Fruit fly (Drosophila melanogaster) whole organism, embryonic: ENCODE measurements around the gene lectin-24A.

ENCODE experiments used
- Atf-2 ChIP-seq: fragments of 200-800 bp; sonication (Bioruptor generic); optimal IDR thresholded peaks from 2 replicates; lab custom pipeline; 2016; ENCODE audit warnings: missing biosample characterization, missing genetic modification characterization
- CG11696 ChIP-seq: fragments of 200-800 bp; sonication (Bioruptor generic); IDR thresholded peaks from 2 replicates; pipeline ENCODE4 v1.3.6; 2022; ENCODE audit warnings: missing biosample characterization, missing genetic modification characterization
- CG12071 ChIP-seq: fragments of 200-800 bp; sonication (Bioruptor generic); optimal IDR thresholded peaks from 3 replicates; lab custom pipeline; 2018; ENCODE audit warnings: missing biosample characterization, mild to moderate bottlenecking, missing genetic modification characterization
- CG12236 ChIP-seq: fragments of 200-800 bp; sonication (Bioruptor generic); optimal IDR thresholded peaks from 2 replicates; lab custom pipeline; 2016; ENCODE audit warnings: missing biosample characterization, missing genetic modification characterization
- CG12769 ChIP-seq: fragments of 200-800 bp; sonication (Bioruptor generic); optimal IDR thresholded peaks from 2 replicates; lab custom pipeline; 2019; ENCODE audit warnings: missing biosample characterization, mild to moderate bottlenecking, missing genetic modification characterization, moderate library complexity
- CG14014 ChIP-seq: fragments of 200-800 bp; sonication (Bioruptor generic); IDR thresholded peaks from 2 replicates; pipeline ENCODE4 v1.3.6; 2022; ENCODE audit warnings: missing biosample characterization, missing genetic modification characterization
- CG15269 ChIP-seq: fragments of 200-800 bp; sonication (Bioruptor generic); optimal IDR thresholded peaks from 2 replicates; lab custom pipeline; 2018; ENCODE audit warnings: missing biosample characterization, mild to moderate bottlenecking, missing genetic modification characterization, moderate library complexity
- CG15696 ChIP-seq: fragments of 200-800 bp; sonication (Bioruptor generic); optimal IDR thresholded peaks from 2 replicates; lab custom pipeline; 2019; ENCODE audit warnings: missing biosample characterization, mild to moderate bottlenecking, missing genetic modification characterization, moderate library complexity
- CG17361 ChIP-seq: fragments of 200-800 bp; sonication (Bioruptor generic); IDR thresholded peaks from 3 replicates; pipeline ENCODE4 v1.3.6; 2022; ENCODE audit warnings: missing biosample characterization, missing genetic modification characterization
- CG18476 ChIP-seq: fragments of 200-800 bp; sonication (Bioruptor generic); optimal IDR thresholded peaks from 2 replicates; lab custom pipeline; 2016; ENCODE audit warnings: missing biosample characterization, mild to moderate bottlenecking, missing genetic modification characterization
- CG18764 ChIP-seq: fragments of 200-800 bp; sonication (Bioruptor generic); optimal IDR thresholded peaks from 3 replicates; lab custom pipeline; 2016; ENCODE audit warnings: missing biosample characterization, missing genetic modification characterization
- CG2199 ChIP-seq: fragments of 200-800 bp; sonication (Bioruptor generic); IDR thresholded peaks from 3 replicates; pipeline ENCODE4 v1.3.6; 2022; ENCODE audit warnings: missing biosample characterization, missing genetic modification characterization
- CG2712 ChIP-seq: fragments of 200-800 bp; optimal IDR thresholded peaks from 3 replicates; lab custom pipeline; 2019; ENCODE audit warnings: missing biosample characterization, mild to moderate bottlenecking, missing genetic modification characterization, moderate library complexity
- CG3163 ChIP-seq: fragments of 200-800 bp; sonication (Bioruptor generic); optimal IDR thresholded peaks from 3 replicates; lab custom pipeline; 2016; ENCODE audit warnings: missing biosample characterization, missing genetic modification characterization
- CG34422 ChIP-seq: fragments of 200-800 bp; sonication (Bioruptor generic); IDR thresholded peaks from 3 replicates; pipeline ENCODE4 v1.3.6; 2022; ENCODE audit warnings: missing biosample characterization, missing genetic modification characterization
- CG42726 ChIP-seq: fragments of 200-800 bp; sonication (Bioruptor generic); IDR thresholded peaks from 2 replicates; pipeline ENCODE4 v1.3.6; 2022; ENCODE audit warnings: missing biosample characterization, missing genetic modification characterization; ENCODE audit not compliant: partially characterized antibody
- CG4282 ChIP-seq: fragments of 200-800 bp; sonication (Bioruptor generic); optimal IDR thresholded peaks from 2 replicates; lab custom pipeline; 2016; ENCODE audit warnings: missing biosample characterization, missing genetic modification characterization
- CG43689 ChIP-seq: fragments of 200-800 bp; sonication (Bioruptor generic); IDR thresholded peaks from 2 replicates; pipeline ENCODE4 v1.3.6; 2022; ENCODE audit warnings: missing biosample characterization, missing genetic modification characterization
- CG7556 ChIP-seq: fragments of 200-800 bp; sonication (Bioruptor generic); optimal IDR thresholded peaks from 2 replicates; lab custom pipeline; 2017; ENCODE audit warnings: missing biosample characterization, mild to moderate bottlenecking, missing genetic modification characterization
- CG7786 ChIP-seq: fragments of 200-800 bp; sonication (Bioruptor generic); optimal IDR thresholded peaks from 2 replicates; lab custom pipeline; 2016; ENCODE audit warnings: missing biosample characterization, missing genetic modification characterization
- CG7839 ChIP-seq: fragments of 200-800 bp; sonication (Bioruptor generic); optimal IDR thresholded peaks from 3 replicates; lab custom pipeline; 2018; ENCODE audit warnings: missing biosample characterization, mild to moderate bottlenecking, missing genetic modification characterization, moderate library complexity
- CG7987 ChIP-seq: fragments of 200-800 bp; sonication (Bioruptor generic); optimal IDR thresholded peaks from 2 replicates; lab custom pipeline; 2018; ENCODE audit warnings: missing biosample characterization, mild to moderate bottlenecking, missing genetic modification characterization, moderate library complexity
- CG9437 ChIP-seq: fragments of 200-800 bp; sonication (Bioruptor generic); optimal IDR thresholded peaks from 2 replicates; lab custom pipeline; 2018; ENCODE audit warnings: missing biosample characterization, mild to moderate bottlenecking, missing genetic modification characterization
- Camta ChIP-seq: fragments of 200-800 bp; sonication (Bioruptor generic); optimal IDR thresholded peaks from 2 replicates; lab custom pipeline; 2016; ENCODE audit warnings: missing biosample characterization, missing genetic modification characterization
- CoRest ChIP-seq: fragments of 200-800 bp; sonication (Bioruptor generic); optimal IDR thresholded peaks from 3 replicates; lab custom pipeline; 2018; ENCODE audit warnings: missing biosample characterization, mild to moderate bottlenecking, missing genetic modification characterization, moderate library complexity
- HLHmδ ChIP-seq: fragments of 200-800 bp; sonication (Bioruptor generic); optimal IDR thresholded peaks from 2 replicates; lab custom pipeline; 2018; ENCODE audit warnings: missing biosample characterization, mild to moderate bottlenecking, missing genetic modification characterization, moderate library complexity
- Lim3 ChIP-seq: fragments of 200-800 bp; sonication (Bioruptor generic); IDR thresholded peaks from 2 replicates; pipeline ENCODE4 v1.3.6; 2022; ENCODE audit warnings: missing biosample characterization, missing genetic modification characterization
- NfI ChIP-seq: fragments of 200-800 bp; sonication (Bioruptor generic); optimal IDR thresholded peaks from 3 replicates; lab custom pipeline; 2018; ENCODE audit warnings: missing biosample characterization, mild to moderate bottlenecking, missing genetic modification characterization, moderate library complexity
- Oli ChIP-seq: fragments of 200-800 bp; sonication (Bioruptor generic); optimal IDR thresholded peaks from 2 replicates; lab custom pipeline; 2018; ENCODE audit warnings: missing biosample characterization, mild to moderate bottlenecking, missing genetic modification characterization, moderate library complexity
- Ssrp ChIP-seq: fragments of 200-800 bp; sonication (Bioruptor generic); optimal IDR thresholded peaks from 2 replicates; lab custom pipeline; 2018; ENCODE audit warnings: missing biosample characterization, mild to moderate bottlenecking, missing genetic modification characterization, moderate library complexity
- Trl ChIP-seq, 3 experiments: fragments of >200 bp in 2 of 3; fragments of 200-800 bp in 1 of 3; sonication (Bioruptor generic) in 1 of 3; optimal IDR thresholded peaks; 2 replicates in 1 of 3; 3 replicates in 2 of 3; lab custom pipeline; 2016 to 2017; ENCODE audit warnings: missing biosample characterization in 1 of 3, missing genetic modification characterization in 1 of 3
- abd-A ChIP-seq: fragments of 200-800 bp; sonication (Bioruptor generic); optimal IDR thresholded peaks from 3 replicates; lab custom pipeline; 2019; ENCODE audit warnings: missing biosample characterization, mild to moderate bottlenecking, missing genetic modification characterization, moderate library complexity
- ato ChIP-seq: fragments of 200-800 bp; sonication (Bioruptor generic); IDR thresholded peaks from 2 replicates; pipeline ENCODE4 v1.3.6; 2022; ENCODE audit warnings: missing biosample characterization, missing genetic modification characterization; ENCODE audit not compliant: partially characterized antibody
- bcd ChIP-seq: fragments of 200-800 bp; sonication (Bioruptor generic); optimal IDR thresholded peaks from 2 replicates; lab custom pipeline; 2017; ENCODE audit warnings: missing biosample characterization, mild to moderate bottlenecking, missing genetic modification characterization
- chif ChIP-seq, 2 experiments: fragments of 200-800 bp; sonication (Bioruptor generic); optimal IDR thresholded peaks; 3 replicates each; lab custom pipeline; 2016; ENCODE audit warnings: missing biosample characterization in 2 of 2, missing genetic modification characterization in 2 of 2
- da ChIP-seq: fragments of 200-800 bp; sonication (Bioruptor generic); optimal IDR thresholded peaks from 2 replicates; lab custom pipeline; 2016; ENCODE audit warnings: missing biosample characterization, missing genetic modification characterization
- fd3F ChIP-seq: fragments of 200-800 bp; sonication (Bioruptor generic); optimal IDR thresholded peaks from 2 replicates; lab custom pipeline; 2018; ENCODE audit warnings: missing biosample characterization, mild to moderate bottlenecking, missing genetic modification characterization, moderate library complexity
- gem ChIP-seq: fragments of 200-800 bp; sonication (Bioruptor generic); optimal IDR thresholded peaks from 2 replicates; lab custom pipeline; 2019; ENCODE audit warnings: missing biosample characterization, mild to moderate bottlenecking, missing genetic modification characterization, moderate library complexity
- kah ChIP-seq: fragments of 200-800 bp; sonication (Bioruptor generic); optimal IDR thresholded peaks from 2 replicates; lab custom pipeline; 2018; ENCODE audit warnings: missing biosample characterization, mild to moderate bottlenecking, missing genetic modification characterization
- lov ChIP-seq, 2 experiments: fragments of 200-800 bp in 1 of 2; fragments of >200 bp in 1 of 2; sonication (Bioruptor generic) in 1 of 2; IDR thresholded peaks in 1 of 2; optimal IDR thresholded peaks in 1 of 2; 2 replicates in 1 of 2; 3 replicates in 1 of 2; pipeline versions ENCODE4 v1.3.6 to Lab custom; 2017 to 2022; ENCODE audit warnings: missing biosample characterization in 1 of 2, missing genetic modification characterization in 1 of 2
- pan ChIP-seq, 4 experiments: fragments of >200 bp in 3 of 4; fragments of 200-800 bp in 1 of 4; sonication (Bioruptor generic) in 1 of 4; optimal IDR thresholded peaks in 3 of 4; IDR thresholded peaks in 1 of 4; 2 replicates each; pipeline versions ENCODE4 v1.3.6 to Lab custom; 2017 to 2022; ENCODE audit warnings: missing biosample characterization in 2 of 4, missing genetic modification characterization in 2 of 4, mixed read lengths in 1 of 4
- peb ChIP-seq: fragments of 200-800 bp; sonication (Bioruptor generic); IDR thresholded peaks from 2 replicates; pipeline ENCODE4 v1.3.6; 2022; ENCODE audit warnings: missing biosample characterization, missing genetic modification characterization
- phol ChIP-seq: fragments of 200-800 bp; sonication (Bioruptor generic); optimal IDR thresholded peaks from 3 replicates; lab custom pipeline; 2018; ENCODE audit warnings: missing biosample characterization, mild to moderate bottlenecking, missing genetic modification characterization, moderate library complexity
- pum ChIP-seq: fragments of 200-800 bp; sonication (Bioruptor generic); optimal IDR thresholded peaks from 2 replicates; lab custom pipeline; 2016; ENCODE audit warnings: missing biosample characterization, missing genetic modification characterization
- sens-2 ChIP-seq: fragments of 200-800 bp; sonication (Bioruptor generic); IDR thresholded peaks from 2 replicates; pipeline ENCODE4 v1.3.6; 2022; ENCODE audit warnings: missing biosample characterization, missing genetic modification characterization
- twi ChIP-seq: fragments of 200-800 bp; optimal IDR thresholded peaks from 2 replicates; lab custom pipeline; 2019; ENCODE audit warnings: missing biosample characterization, mild to moderate bottlenecking, missing genetic modification characterization, moderate library complexity
- vnd ChIP-seq: fragments of 200-800 bp; sonication (Bioruptor generic); IDR thresholded peaks from 3 replicates; pipeline ENCODE4 v1.3.6; 2022; ENCODE audit warnings: missing biosample characterization, missing genetic modification characterization; ENCODE audit not compliant: partially characterized antibody
- wdn ChIP-seq: fragments of 200-800 bp; sonication (Bioruptor generic); IDR thresholded peaks from 2 replicates; pipeline ENCODE4 v1.3.6; 2022; ENCODE audit warnings: missing biosample characterization, missing genetic modification characterization

Gene lectin-24A

dm6 chr2L:3737003-3737662, 19.6 kb upstream of the lectin-24A start (continued):
- TF ChIP-seq wdn (GFP tag; lab: Robert Waterston, UW) = no peak
- TF ChIP-seq CG12236 (GFP tag; lab: Kevin White, UChicago) = no peak
- TF ChIP-seq CG4282 (GFP tag; lab: Kevin White, UChicago) = no peak
- no peak for TF ChIP-seq CG43689 (GFP tag; lab: Robert Waterston, UW)
- no peak for TF ChIP-seq twi (tag; lab: Kevin White, UChicago)
- TF ChIP-seq CG7987 (GFP tag; lab: Kevin White, UChicago) = no peak
- TF ChIP-seq CG18764 = no peak
- no peak for TF ChIP-seq CG17361 (GFP tag; lab: Robert Waterston, UW)
- no peak for TF ChIP-seq bcd (GFP tag; lab: Kevin White, UChicago)
- TF ChIP-seq kah (GFP tag; lab: Kevin White, UChicago) = no peak
- no peak for TF ChIP-seq phol (tag; lab: Kevin White, UChicago)
- TF ChIP-seq CoRest (tag; lab: Kevin White, UChicago) = peak; percentile 28
- no peak for TF ChIP-seq CG12769
- no peak for TF ChIP-seq ato
- peak; percentile 1 for TF ChIP-seq CG9437
- no peak for TF ChIP-seq CG18476 (GFP tag; lab: Kevin White, UChicago)
- no peak for TF ChIP-seq peb (GFP tag; lab: Robert Waterston, UW)
- no peak for TF ChIP-seq CG2199
- TF ChIP-seq Trl (optimal IDR thresholded peaks at IDR 0.05; lab: Kevin White, UChicago) = no peak
- TF ChIP-seq Trl (GFP tag; optimal IDR thresholded peaks at IDR 0.05; lab: Kevin White, UChicago) = no peak
- peak; percentile 1 for TF ChIP-seq CG15269
- TF ChIP-seq CG14014 (GFP tag; lab: Robert Waterston, UW) = 0 out of 2 replicates have a peak, but pooled peaks have one; percentile 13
- TF ChIP-seq CG7786 (GFP tag; lab: Kevin White, UChicago) = no peak
- no peak for TF ChIP-seq CG12071 (GFP tag; lab: Kevin White, UChicago)
- no peak for TF ChIP-seq CG15696 (tag; lab: Kevin White, UChicago)
- no peak for TF ChIP-seq HLHmδ
- peak; percentile 1 for TF ChIP-seq CG2712 (tag; lab: Kevin White, UChicago)
- TF ChIP-seq Lim3 = no peak
- no peak for TF ChIP-seq NfI
- TF ChIP-seq Atf-2 (GFP tag; lab: Kevin White, UChicago) = no peak
- peak; percentile 43 for TF ChIP-seq CG7556 (GFP tag; lab: Kevin White, UChicago)
- no peak for TF ChIP-seq lov (optimal IDR thresholded peaks at IDR 0.05; lab: Kevin White, UChicago)
- no peak for TF ChIP-seq lov (GFP tag; IDR thresholded peaks at IDR 0.05; lab: Robert Waterston, UW)
- no peak for TF ChIP-seq CG3163 (GFP tag; lab: Kevin White, UChicago)
- TF ChIP-seq Oli (tag; lab: Kevin White, UChicago) = peak; percentile 25
- peak; percentile 53 for TF ChIP-seq gem (tag; lab: Kevin White, UChicago)
- peak; percentile 2 for TF ChIP-seq Ssrp (tag; lab: Kevin White, UChicago)
- no peak for TF ChIP-seq pum (GFP tag; lab: Kevin White, UChicago)
- TF ChIP-seq sens-2 (GFP tag; lab: Robert Waterston, UW) = no peak
- no peak for TF ChIP-seq chif (GFP tag; optimal IDR thresholded peaks at IDR 0.05; lab: Kevin White, UChicago)
- TF ChIP-seq CG11696 (GFP tag; lab: Robert Waterston, UW) = peak; percentile 55; the same call in 1 of the 2 replicates
- no peak for TF ChIP-seq CG42726 (GFP tag; lab: Robert Waterston, UW)
- TF ChIP-seq pan (optimal IDR thresholded peaks at IDR 0.05; lab: Kevin White, UChicago) = no peak
- no peak for TF ChIP-seq pan (GFP tag; optimal IDR thresholded peaks at IDR 0.05 in 1 of 2, IDR thresholded peaks at IDR 0.05 in 1 of 2)
- TF ChIP-seq abd-A = peak; percentile 86
- no peak for TF ChIP-seq vnd (GFP tag; lab: Robert Waterston, UW)
- TF ChIP-seq CG34422 (GFP tag; lab: Robert Waterston, UW) = no peak
- TF ChIP-seq CG7839 = peak; percentile 3
- no peak for TF ChIP-seq Camta (GFP tag; lab: Kevin White, UChicago)
- no peak for TF ChIP-seq fd3F (GFP tag; lab: Kevin White, UChicago)
- TF ChIP-seq da (GFP tag; lab: Kevin White, UChicago) = no peak
